Fruit fly (Drosophila melanogaster) whole organism: ENCODE results near the gene rdx.

Source experiments
- CG8478 ChIP-seq: fragments of >200 bp; optimal IDR thresholded peaks from 2 replicates; lab custom pipeline; 2018; ENCODE audit warnings: inconsistent platforms
- Dll ChIP-seq: fragments of >200 bp; optimal IDR thresholded peaks from 2 replicates; lab custom pipeline; 2017
- psq ChIP-seq: fragments of >200 bp; optimal IDR thresholded peaks from 2 replicates; lab custom pipeline; 2017
- usp ChIP-seq: fragments of >200 bp; optimal IDR thresholded peaks from 2 replicates; lab custom pipeline; 2017; ENCODE audit warnings: missing biosample characterization, missing genetic modification characterization, mixed read lengths

DNA sequence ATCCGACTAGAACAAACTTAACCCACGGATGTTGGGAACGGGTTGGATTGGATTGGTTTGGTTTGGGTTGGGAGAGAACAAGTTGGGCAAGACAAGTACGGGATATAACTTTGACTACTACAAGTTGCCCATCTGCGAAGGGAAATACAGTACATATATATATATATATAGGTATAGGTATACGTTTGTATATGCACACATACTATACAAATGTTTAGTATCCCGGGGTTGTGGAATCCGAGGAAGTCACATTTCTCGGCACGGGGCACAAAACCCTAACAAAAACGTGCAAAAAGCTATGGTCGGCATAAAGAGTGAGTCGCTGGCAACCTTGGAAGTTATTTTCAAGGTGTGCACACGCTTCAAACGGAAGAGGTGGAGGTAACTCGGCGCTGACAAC, 28.0 kb downstream of the rdx start:
- TF ChIP-seq psq, result no peak
- TF ChIP-seq Dll, result no peak
- no peak for TF ChIP-seq usp (GFP tag; lab: Kevin White, UChicago)
- TF ChIP-seq CG8478, result no peak
